Worm (Caenorhabditis elegans) whole organism, L3 larva: ENCODE measurements around the gene sox-3.

Experiments
- R02D3.7 ChIP-seq: fragments of 150-350 bp; optimal IDR thresholded peaks from 2 replicates; lab custom pipeline; 2014; ENCODE audit warnings: missing biosample characterization, missing genetic modification characterization
- ZK546.5 ChIP-seq: sonication (generic microtip); optimal IDR thresholded peaks from 2 replicates; lab custom pipeline; 2017; ENCODE audit warnings: missing biosample characterization, missing genetic modification characterization
- aly-2 ChIP-seq: fragments of 150-350 bp; optimal IDR thresholded peaks from 2 replicates; lab custom pipeline; 2014; ENCODE audit warnings: missing biosample characterization, missing genetic modification characterization
- ama-1 ChIP-seq: fragments of 150-350 bp; optimal IDR thresholded peaks from 2 replicates; lab custom pipeline; 2018
- ceh-28 ChIP-seq: fragments of 150-350 bp; optimal IDR thresholded peaks from 2 replicates; lab custom pipeline; 2014; ENCODE audit warnings: missing biosample characterization, missing genetic modification reagents, missing genetic modification characterization
- ceh-9 ChIP-seq: sonication (generic microtip); optimal IDR thresholded peaks from 2 replicates; lab custom pipeline; 2018; ENCODE audit warnings: missing biosample characterization, missing genetic modification characterization
- daf-12 ChIP-seq: fragments of 150-350 bp; optimal IDR thresholded peaks from 2 replicates; lab custom pipeline; 2014; ENCODE audit warnings: missing biosample characterization, missing genetic modification reagents, missing genetic modification characterization
- egl-27 ChIP-seq: sonication (generic microtip); optimal IDR thresholded peaks from 4 replicates; lab custom pipeline; 2017; ENCODE audit warnings: missing biosample characterization, missing genetic modification reagents, missing genetic modification characterization
- elt-1 ChIP-seq: fragments of 150-350 bp; optimal IDR thresholded peaks from 2 replicates; lab custom pipeline; 2014; ENCODE audit warnings: missing biosample characterization, missing genetic modification characterization
- elt-2 ChIP-seq: sonication (generic microtip); optimal IDR thresholded peaks from 2 replicates; lab custom pipeline; 2016; ENCODE audit warnings: missing genetic modification reagents, mild to moderate bottlenecking, missing genetic modification characterization, missing compliant biosample characterization
- elt-3 ChIP-seq, 3 experiments: fragments of 150-350 bp in 1 of 3; sonication (generic microtip) in 2 of 3; optimal IDR thresholded peaks; 2 replicates in 2 of 3; 4 replicates in 1 of 3; lab custom pipeline; 2014 to 2017; ENCODE audit warnings: missing biosample characterization in 3 of 3, missing genetic modification characterization in 3 of 3
- fkh-10 ChIP-seq: sonication (generic microtip); optimal IDR thresholded peaks from 2 replicates; lab custom pipeline; 2017; ENCODE audit warnings: missing biosample characterization, missing genetic modification reagents, missing genetic modification characterization
- fkh-2 ChIP-seq: fragments of 150-350 bp; optimal IDR thresholded peaks from 2 replicates; lab custom pipeline; 2014; ENCODE audit warnings: missing biosample characterization, missing genetic modification reagents, missing genetic modification characterization
- fos-1 ChIP-seq: fragments of 150-350 bp; optimal IDR thresholded peaks from 2 replicates; lab custom pipeline; 2014; ENCODE audit warnings: missing biosample characterization, missing genetic modification characterization
- hmg-11 ChIP-seq: sonication (generic microtip); optimal IDR thresholded peaks from 2 replicates; lab custom pipeline; 2016; ENCODE audit warnings: missing genetic modification characterization, missing compliant biosample characterization
- lin-15B ChIP-seq: fragments of 150-350 bp; optimal IDR thresholded peaks from 2 replicates; lab custom pipeline; 2014; ENCODE audit warnings: missing biosample characterization, missing genetic modification characterization
- nfya-1 ChIP-seq: sonication (generic microtip); optimal IDR thresholded peaks from 2 replicates; lab custom pipeline; 2017; ENCODE audit warnings: missing genetic modification characterization, mild to moderate bottlenecking, missing compliant biosample characterization, antibody characterized with exemption, moderate library complexity; ENCODE audit not compliant: insufficient read depth
- nhr-11 ChIP-seq: fragments of 150-350 bp; optimal IDR thresholded peaks from 2 replicates; lab custom pipeline; 2014; ENCODE audit warnings: missing biosample characterization, missing genetic modification characterization
- nhr-237 ChIP-seq: fragments of 150-350 bp; optimal IDR thresholded peaks from 2 replicates; lab custom pipeline; 2014; ENCODE audit warnings: missing biosample characterization, missing genetic modification characterization
- nhr-25 ChIP-seq: sonication (generic microtip); optimal IDR thresholded peaks from 2 replicates; lab custom pipeline; 2017; ENCODE audit warnings: missing biosample characterization, missing genetic modification characterization
- nhr-43 ChIP-seq: sonication (generic microtip); optimal IDR thresholded peaks from 2 replicates; lab custom pipeline; 2016; ENCODE audit warnings: mild to moderate bottlenecking, missing genetic modification characterization, missing compliant biosample characterization; ENCODE audit not compliant: poor library complexity, severe bottlenecking
- nhr-67 ChIP-seq: fragments of 150-350 bp; optimal IDR thresholded peaks from 2 replicates; lab custom pipeline; 2014; ENCODE audit warnings: missing biosample characterization, missing genetic modification characterization
- pha-4 ChIP-seq: fragments of 150-350 bp; optimal IDR thresholded peaks from 2 replicates; lab custom pipeline; 2014; ENCODE audit warnings: missing biosample characterization, missing genetic modification reagents, missing genetic modification characterization
- pqm-1 ChIP-seq: fragments of 150-350 bp; optimal IDR thresholded peaks from 2 replicates; lab custom pipeline; 2017; ENCODE audit warnings: missing biosample characterization, missing genetic modification characterization, inconsistent platforms
- skn-1 ChIP-seq: fragments of 150-350 bp; optimal IDR thresholded peaks from 2 replicates; lab custom pipeline; 2014; ENCODE audit warnings: missing biosample characterization, missing genetic modification characterization
- snpc-4 ChIP-seq: fragments of 150-350 bp; optimal IDR thresholded peaks from 2 replicates; lab custom pipeline; 2014; ENCODE audit warnings: missing biosample characterization, missing genetic modification characterization
- unc-39 ChIP-seq: sonication (generic microtip); optimal IDR thresholded peaks from 4 replicates; lab custom pipeline; 2017; ENCODE audit warnings: missing biosample characterization, missing genetic modification characterization
- unc-62 ChIP-seq: fragments of 150-350 bp; sonication (generic microtip); optimal IDR thresholded peaks from 4 replicates; lab custom pipeline; 2014; ENCODE audit warnings: missing biosample characterization, missing genetic modification reagents, missing genetic modification characterization
- zag-1 ChIP-seq: fragments of 150-350 bp; optimal IDR thresholded peaks from 2 replicates; lab custom pipeline; 2014; ENCODE audit warnings: missing biosample characterization, missing genetic modification characterization
- ztf-11 ChIP-seq: fragments of 150-350 bp; optimal IDR thresholded peaks from 2 replicates; lab custom pipeline; 2014; ENCODE audit warnings: missing biosample characterization, missing genetic modification characterization

Gene sox-3

DNA sequence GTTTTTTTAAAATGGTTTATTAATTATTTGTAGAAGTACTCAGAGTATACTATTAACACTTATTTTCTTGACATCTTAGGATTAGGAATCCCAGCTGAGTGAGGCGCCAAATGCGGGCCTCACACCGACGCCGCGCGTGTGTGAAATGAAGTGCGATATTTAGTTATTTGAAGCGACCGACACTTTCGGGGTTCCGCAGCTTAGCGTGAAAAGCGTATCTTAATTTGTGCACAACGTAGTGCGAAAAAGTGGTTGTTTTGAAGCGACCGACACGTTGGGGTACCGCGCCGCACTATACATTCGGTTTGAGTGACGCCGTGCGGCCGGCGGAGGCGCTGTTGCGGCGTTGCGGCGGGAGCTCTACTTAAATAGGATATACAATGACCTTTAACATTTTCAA is 12.1 kb upstream of the sox-3 start:
- TF ChIP-seq elt-3 (tag; optimal IDR thresholded peaks at IDR 0.05; lab: Kevin White, UChicago), result no peak
- no peak for TF ChIP-seq ZK546.5 (tag; lab: Kevin White, UChicago)
- TF ChIP-seq lin-15B (tag; lab: Kevin White, UChicago), result no peak
- no peak for TF ChIP-seq nhr-11

DNA sequence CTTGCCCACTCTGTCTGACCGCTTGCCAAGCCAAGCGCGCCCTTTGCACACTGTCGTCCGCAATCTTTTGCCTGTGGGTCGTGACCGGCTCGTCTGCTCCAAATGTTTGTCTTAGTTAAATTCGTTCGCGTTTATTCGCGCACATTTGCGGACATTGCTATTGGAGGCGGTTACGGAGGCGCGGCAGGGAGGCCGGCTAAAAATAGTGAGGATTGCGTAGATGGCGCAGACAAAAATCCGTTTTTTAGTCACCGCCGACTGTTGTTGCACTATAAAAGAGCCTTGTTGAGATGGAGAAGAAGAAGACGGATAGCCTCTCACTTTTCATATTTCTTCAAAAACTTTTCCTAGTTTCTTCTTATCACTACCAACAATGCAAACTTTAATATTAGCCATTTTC is 8.7 kb upstream of the sox-3 start, which contains the start of gene F40E10.5:
TSS of gene F40E10.5 (plus strand) at position 301 of the 400 bp plus-strand sequence.
- TF ChIP-seq fkh-10 (GFP tag; lab: Kevin White, UChicago) (no peak), aly-2 (tag; lab: Kevin White, UChicago) (no peak), R02D3.7 (no peak), ceh-28 (tag; lab: Kevin White, UChicago) (no peak), elt-2 (tag; lab: Kevin White, UChicago) (no peak), unc-62 (GFP tag; lab: Kevin White, UChicago) (no peak), pqm-1 (tag; lab: Kevin White, UChicago) (no peak), lin-15B (tag; lab: Kevin White, UChicago) (no peak), pha-4 (tag; lab: Kevin White, UChicago) (no peak), nhr-43 (tag; lab: Kevin White, UChicago) (no peak)

DNA sequence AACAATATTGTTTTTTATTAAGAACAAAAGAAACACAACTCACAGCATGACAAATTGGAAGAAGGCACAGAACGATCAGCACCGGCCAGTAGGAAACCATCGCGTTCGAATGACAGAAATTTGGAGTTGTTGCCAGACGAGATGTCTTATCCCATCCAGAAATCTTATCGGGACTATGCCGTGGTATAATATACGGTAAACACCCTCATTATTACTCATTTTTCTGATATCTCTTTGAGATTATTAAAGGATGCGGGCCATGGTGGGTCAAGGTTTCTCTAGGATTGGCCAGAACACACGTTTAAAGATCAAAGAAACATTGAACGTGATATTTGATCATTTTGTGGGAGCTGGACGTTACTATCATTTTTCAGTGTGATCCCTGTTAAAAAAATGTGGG is 7.1 kb upstream of the sox-3 start, which contains the start of gene hch-1:
TSS of gene hch-1 (minus strand) at position 112 of the 400 bp plus-strand sequence.
- TF ChIP-seq fos-1 (tag; lab: Kevin White, UChicago) (no peak), ceh-28 (tag; lab: Kevin White, UChicago) (no peak)

DNA sequence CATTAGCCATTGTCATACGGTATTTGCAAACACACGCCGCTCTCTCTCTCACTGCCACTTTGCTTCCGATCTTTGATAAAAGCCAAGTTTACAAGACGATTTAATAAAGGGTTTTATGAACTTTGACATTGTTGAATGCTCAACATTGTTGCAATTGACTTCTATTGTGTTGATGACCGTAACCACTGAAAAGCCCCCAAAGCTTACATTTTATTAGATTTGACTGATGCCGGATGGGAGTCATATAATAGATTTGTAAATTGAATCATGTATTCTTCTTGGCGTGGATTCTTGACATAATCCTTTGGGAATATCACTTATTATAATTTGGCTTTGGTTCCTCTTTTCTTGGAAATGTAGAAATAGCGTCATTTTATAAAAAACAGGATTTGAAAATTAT is 3.1 kb upstream of the sox-3 start:
- TF ChIP-seq snpc-4 (tag; lab: Kevin White, UChicago) (no peak), nhr-67 (no peak), hmg-11 (tag; lab: Kevin White, UChicago) (no peak), pha-4 (tag; lab: Kevin White, UChicago) (no peak), ztf-11 (no peak), elt-2 (tag; lab: Kevin White, UChicago) (no peak), ama-1 (lab: Kevin White, UChicago) (no peak), nhr-25 (tag; lab: Kevin White, UChicago) (no peak), unc-62 (GFP tag; lab: Kevin White, UChicago) (no peak), fkh-2 (tag; lab: Kevin White, UChicago) (no peak), daf-12 (tag; lab: Kevin White, UChicago) (no peak)

DNA sequence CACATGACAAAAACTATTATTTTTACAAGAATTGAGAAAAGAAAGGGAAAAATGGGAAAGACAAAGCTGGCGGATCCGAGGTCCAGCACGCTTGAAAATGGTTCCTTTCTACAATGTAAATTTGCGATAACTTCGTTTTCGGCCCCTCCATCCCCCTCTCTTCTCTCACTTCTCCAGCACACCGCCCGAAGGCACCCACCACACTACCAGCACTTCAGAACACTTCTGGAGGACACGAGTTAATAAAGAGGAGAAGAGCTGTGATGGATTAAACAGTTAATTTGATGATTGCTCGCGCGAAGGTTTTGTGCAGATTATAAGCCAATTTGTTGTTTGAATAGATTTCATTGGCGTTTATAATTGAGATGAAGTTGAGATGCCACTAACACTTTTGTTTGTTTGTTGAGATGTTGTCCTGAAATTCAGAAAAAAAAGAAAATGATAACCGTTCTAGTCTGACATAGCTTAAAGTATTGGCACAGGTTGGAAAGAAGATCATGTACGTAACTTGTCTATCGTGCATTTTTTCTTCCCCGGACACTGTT is 1.9 kb upstream of the sox-3 start:
- no peak for TF ChIP-seq egl-27 (tag; lab: Kevin White, UChicago)
- no peak for TF ChIP-seq unc-39 (tag; lab: Kevin White, UChicago)
- peak; percentile 15 for TF ChIP-seq fkh-10 (GFP tag; lab: Kevin White, UChicago)
- no peak for TF ChIP-seq skn-1

DNA sequence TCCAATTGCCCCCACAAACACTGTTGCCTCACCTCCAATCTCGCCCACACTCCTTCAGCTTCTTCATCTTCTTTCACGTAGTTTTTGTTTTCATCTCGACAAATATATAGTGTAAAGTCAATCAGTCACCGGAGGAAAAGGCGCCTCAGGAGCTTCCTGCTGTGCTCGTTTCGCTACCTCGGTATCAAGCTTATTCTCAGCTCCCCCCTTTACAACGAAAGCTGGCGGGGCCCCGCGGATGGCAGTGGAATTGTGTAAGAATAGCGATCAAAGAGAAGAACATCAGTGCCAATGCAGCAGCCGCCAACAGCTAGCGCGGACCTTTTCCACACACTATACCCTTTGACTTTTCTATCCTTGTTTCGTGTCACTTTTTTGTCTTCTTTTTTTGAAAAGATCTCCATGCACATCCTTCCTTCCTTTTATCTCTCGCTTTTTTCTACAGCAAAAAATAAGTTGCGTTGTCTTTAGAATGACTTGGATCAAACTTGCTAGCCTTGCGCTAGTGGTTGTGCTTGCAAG is 8.3 kb downstream of the sox-3 start, which contains the start of gene csq-1:
TSS of gene csq-1 (plus strand) at position 472 of the 522 bp plus-strand sequence.
- TF ChIP-seq nfya-1 (peak; percentile 2), nhr-237 (tag; lab: Kevin White, UChicago) (no peak)

DNA sequence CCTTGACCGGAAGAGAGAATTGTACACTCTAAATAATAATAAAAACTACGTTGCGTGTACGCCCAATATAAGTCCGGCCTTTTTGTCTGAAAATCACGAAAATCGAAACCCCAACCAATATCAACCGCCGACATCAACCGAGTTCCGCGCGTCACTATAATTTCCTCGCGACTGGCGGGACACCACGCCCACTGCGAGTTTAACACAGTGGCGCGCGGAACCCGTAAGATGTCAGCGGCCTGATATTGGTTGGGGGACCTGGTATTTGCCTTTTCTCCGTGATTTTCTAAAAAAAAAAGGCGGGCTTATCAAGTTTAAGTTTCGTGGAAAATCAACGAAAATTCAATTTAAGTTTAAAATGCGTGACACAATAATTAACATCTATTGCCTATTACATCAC is 12.3 kb downstream of the sox-3 start:
- TF ChIP-seq ama-1 (lab: Kevin White, UChicago) (no peak), snpc-4 (tag; lab: Kevin White, UChicago) (peak; percentile 39)

DNA sequence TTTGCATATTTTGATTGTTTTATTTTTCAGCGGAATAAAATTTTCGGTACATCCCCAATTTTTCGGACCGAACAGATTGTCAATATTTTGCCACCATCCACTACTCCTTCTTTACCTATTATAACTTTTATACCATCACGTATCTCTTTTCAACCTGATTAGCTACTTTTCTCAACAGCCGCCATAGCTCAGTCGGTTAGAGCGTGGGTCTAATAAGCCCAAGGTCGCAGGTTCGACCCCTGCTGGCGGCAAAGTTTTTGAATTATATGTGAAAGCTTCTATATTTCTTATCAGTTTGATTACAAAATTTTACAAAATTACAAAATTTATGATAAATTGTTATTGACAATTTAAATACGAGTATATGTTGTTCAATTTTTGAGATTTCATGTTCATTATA is 13.8 kb downstream of the sox-3 start:
- TF ChIP-seq ceh-9 (tag; lab: Kevin White, UChicago) (no peak), nhr-25 (tag; lab: Kevin White, UChicago) (peak; percentile 19), zag-1 (no peak), nhr-237 (tag; lab: Kevin White, UChicago) (no peak), nhr-11 (no peak), nhr-67 (no peak), elt-1 (tag; lab: Kevin White, UChicago) (no peak), fkh-2 (tag; lab: Kevin White, UChicago) (no peak), elt-2 (tag; lab: Kevin White, UChicago) (peak; percentile 17)
- TF ChIP-seq, all 47 proteins: peak for 2
